Worm (Caenorhabditis elegans) whole organism, L3 larva: ENCODE data around the gene sdz-6.

Experiments used
- nhr-77 ChIP-seq: fragments of 150-350 bp; optimal IDR thresholded peaks from 2 replicates; lab custom pipeline; 2014; ENCODE audit warnings: missing biosample characterization, missing genetic modification characterization
- ztf-11 ChIP-seq: fragments of 150-350 bp; optimal IDR thresholded peaks from 2 replicates; lab custom pipeline; 2014; ENCODE audit warnings: missing biosample characterization, missing genetic modification characterization

- TF ChIP-seq ztf-11 (tag; lab: Kevin White, UChicago) (no peak), nhr-77 (no peak)
These were observed 16.9 kb downstream of the sdz-6 start for ce11 chrV:19337333-19337732.
